Fruit fly (Drosophila melanogaster) whole organism, embryonic: ENCODE measurements around the gene mus302.
A peak's percentile ranks its signal among the peaks of the same experiment; 100 is the strongest.

ENCODE experiments used
- CG10979 ChIP-seq: fragments of 200-800 bp; sonication (Bioruptor generic); optimal IDR thresholded peaks from 2 replicates; lab custom pipeline; 2018; ENCODE audit warnings: missing biosample characterization, mild to moderate bottlenecking, missing genetic modification characterization, moderate library complexity
- CG12299 ChIP-seq: fragments of 200-800 bp; sonication (Bioruptor generic); optimal IDR thresholded peaks from 2 replicates; lab custom pipeline; 2018; ENCODE audit warnings: missing biosample characterization, mild to moderate bottlenecking, missing genetic modification characterization
- CG12391 ChIP-seq: fragments of 200-800 bp; sonication (Bioruptor generic); optimal IDR thresholded peaks from 3 replicates; lab custom pipeline; 2018; ENCODE audit warnings: missing biosample characterization, mild to moderate bottlenecking, missing genetic modification characterization, moderate library complexity
- CG12769 ChIP-seq: fragments of 200-800 bp; sonication (Bioruptor generic); optimal IDR thresholded peaks from 2 replicates; lab custom pipeline; 2019; ENCODE audit warnings: missing biosample characterization, mild to moderate bottlenecking, missing genetic modification characterization, moderate library complexity
- CG13296 ChIP-seq: fragments of 200-800 bp; sonication (Bioruptor generic); optimal IDR thresholded peaks from 3 replicates; lab custom pipeline; 2018; ENCODE audit warnings: missing biosample characterization, mild to moderate bottlenecking, missing genetic modification characterization
- CG13424 ChIP-seq: fragments of 200-800 bp; sonication (Bioruptor generic); optimal IDR thresholded peaks from 2 replicates; lab custom pipeline; 2019; ENCODE audit warnings: missing biosample characterization, mild to moderate bottlenecking, missing genetic modification characterization, moderate library complexity
- CG14050 ChIP-seq: fragments of 200-800 bp; sonication (Bioruptor generic); IDR thresholded peaks from 3 replicates; pipeline ENCODE4 v1.3.6; 2022; ENCODE audit warnings: missing biosample characterization, missing genetic modification characterization
- CG14667 ChIP-seq: fragments of 200-800 bp; sonication (Bioruptor generic); IDR thresholded peaks from 2 replicates; pipeline ENCODE4 v1.3.6; 2022; ENCODE audit warnings: missing biosample characterization, missing genetic modification characterization
- CG14860 ChIP-seq: fragments of 200-800 bp; sonication (Bioruptor generic); IDR thresholded peaks from 3 replicates; pipeline ENCODE4 v1.3.6; 2022; ENCODE audit warnings: missing biosample characterization, missing genetic modification characterization; ENCODE audit not compliant: partially characterized antibody
- CG15514 ChIP-seq: fragments of 200-800 bp; sonication (Bioruptor generic); optimal IDR thresholded peaks from 3 replicates; lab custom pipeline; 2017; ENCODE audit warnings: missing biosample characterization, missing genetic modification characterization, mild to moderate bottlenecking, moderate library complexity, missing genetic modification reagents
- CG17802 ChIP-seq: fragments of 200-800 bp; sonication (Bioruptor generic); optimal IDR thresholded peaks from 2 replicates; lab custom pipeline; 2018; ENCODE audit warnings: missing biosample characterization, mild to moderate bottlenecking, missing genetic modification characterization, moderate library complexity
- CG2120 ChIP-seq: fragments of 200-800 bp; sonication (Bioruptor generic); optimal IDR thresholded peaks from 3 replicates; lab custom pipeline; 2016; ENCODE audit warnings: missing biosample characterization, missing genetic modification characterization
- CG2678 ChIP-seq: fragments of 200-800 bp; sonication (Bioruptor generic); optimal IDR thresholded peaks from 3 replicates; lab custom pipeline; 2019; ENCODE audit warnings: missing biosample characterization, mild to moderate bottlenecking, missing genetic modification characterization, moderate library complexity
- CG2875 ChIP-seq: fragments of 200-800 bp; sonication (Bioruptor generic); optimal IDR thresholded peaks from 2 replicates; lab custom pipeline; 2017; ENCODE audit warnings: missing biosample characterization, mild to moderate bottlenecking, missing genetic modification characterization, missing genetic modification reagents
- CG30431 ChIP-seq: fragments of 200-800 bp; sonication (Bioruptor generic); optimal IDR thresholded peaks from 2 replicates; lab custom pipeline; 2017; ENCODE audit warnings: missing biosample characterization, missing genetic modification characterization
- CG34224 ChIP-seq: fragments of 200-800 bp; sonication (Bioruptor generic); IDR thresholded peaks from 3 replicates; pipeline ENCODE4 v1.3.6; 2022; ENCODE audit warnings: missing biosample characterization, missing genetic modification characterization; ENCODE audit not compliant: partially characterized antibody
- CG34422 ChIP-seq: fragments of 200-800 bp; sonication (Bioruptor generic); IDR thresholded peaks from 3 replicates; pipeline ENCODE4 v1.3.6; 2022; ENCODE audit warnings: missing biosample characterization, missing genetic modification characterization
- CG4282 ChIP-seq: fragments of 200-800 bp; sonication (Bioruptor generic); optimal IDR thresholded peaks from 2 replicates; lab custom pipeline; 2016; ENCODE audit warnings: missing biosample characterization, missing genetic modification characterization
- CG4854 ChIP-seq: fragments of 200-800 bp; sonication (Bioruptor generic); optimal IDR thresholded peaks from 2 replicates; lab custom pipeline; 2016; ENCODE audit warnings: missing biosample characterization, missing genetic modification characterization, inconsistent platforms
- CG6272 ChIP-seq: fragments of 200-800 bp; sonication (Bioruptor generic); IDR thresholded peaks from 2 replicates; pipeline ENCODE4 v1.3.6; 2022; ENCODE audit warnings: missing biosample characterization, missing genetic modification characterization
- CG9727 ChIP-seq: fragments of 200-800 bp; sonication (Bioruptor generic); optimal IDR thresholded peaks from 3 replicates; lab custom pipeline; 2017; ENCODE audit warnings: missing biosample characterization, mild to moderate bottlenecking, missing genetic modification characterization
- CG9817 ChIP-seq: fragments of 200-800 bp; sonication (Bioruptor generic); optimal IDR thresholded peaks from 2 replicates; lab custom pipeline; 2018; ENCODE audit warnings: missing biosample characterization, mild to moderate bottlenecking, missing genetic modification characterization, moderate library complexity
- HHEX ChIP-seq: fragments of 200-800 bp; sonication (Bioruptor generic); optimal IDR thresholded peaks from 3 replicates; lab custom pipeline; 2017; ENCODE audit warnings: missing biosample characterization, mild to moderate bottlenecking, missing genetic modification characterization, missing genetic modification reagents
- Lhr ChIP-seq: fragments of 200-800 bp; sonication (Bioruptor generic); optimal IDR thresholded peaks from 3 replicates; lab custom pipeline; 2017; ENCODE audit warnings: mild to moderate bottlenecking, missing biosample characterization, missing genetic modification reagents, missing genetic modification characterization
- NK7.1 ChIP-seq: fragments of 200-800 bp; sonication (Bioruptor generic); optimal IDR thresholded peaks from 3 replicates; lab custom pipeline; 2016; ENCODE audit warnings: missing biosample characterization, missing genetic modification characterization
- Optix ChIP-seq: fragments of 200-800 bp; sonication (Bioruptor generic); IDR thresholded peaks from 3 replicates; pipeline ENCODE4 v1.3.6; 2022; ENCODE audit warnings: missing biosample characterization, missing genetic modification characterization
- PHDP ChIP-seq: fragments of 200-800 bp; sonication (Bioruptor generic); optimal IDR thresholded peaks from 3 replicates; lab custom pipeline; 2018; ENCODE audit warnings: missing biosample characterization, mild to moderate bottlenecking, missing genetic modification characterization, moderate library complexity
- Sox102F ChIP-seq: fragments of 200-800 bp; sonication (Bioruptor generic); optimal IDR thresholded peaks from 2 replicates; lab custom pipeline; 2018; ENCODE audit warnings: missing biosample characterization, mild to moderate bottlenecking, missing genetic modification characterization, moderate library complexity
- btn ChIP-seq: fragments of 200-800 bp; sonication (Bioruptor generic); optimal IDR thresholded peaks from 2 replicates; lab custom pipeline; 2016; ENCODE audit warnings: missing biosample characterization, missing genetic modification characterization
- crc ChIP-seq: fragments of 200-800 bp; sonication (Bioruptor generic); optimal IDR thresholded peaks from 2 replicates; lab custom pipeline; 2016; ENCODE audit warnings: missing biosample characterization, missing genetic modification characterization
- crol ChIP-seq: fragments of 200-800 bp; sonication (Bioruptor generic); IDR thresholded peaks from 2 replicates; pipeline ENCODE4 v1.3.6; 2022; ENCODE audit warnings: missing biosample characterization, missing genetic modification characterization
- disco-r ChIP-seq: fragments of 200-800 bp; sonication (Bioruptor generic); optimal IDR thresholded peaks from 2 replicates; lab custom pipeline; 2016; ENCODE audit warnings: missing biosample characterization, missing genetic modification characterization
- dpn ChIP-seq, 2 experiments: fragments of 200-800 bp; sonication (Bioruptor generic); optimal IDR thresholded peaks; 3 replicates each; lab custom pipeline; 2016; ENCODE audit warnings: missing biosample characterization in 2 of 2, missing genetic modification characterization in 2 of 2
- fd64A ChIP-seq: fragments of 200-800 bp; sonication (Bioruptor generic); optimal IDR thresholded peaks from 3 replicates; lab custom pipeline; 2018; ENCODE audit warnings: missing biosample characterization, mild to moderate bottlenecking, missing genetic modification characterization
- fru ChIP-seq: fragments of >200 bp; optimal IDR thresholded peaks from 2 replicates; lab custom pipeline; 2017
- gcm ChIP-seq: fragments of 200-800 bp; sonication (Bioruptor generic); optimal IDR thresholded peaks from 2 replicates; lab custom pipeline; 2019; ENCODE audit warnings: missing biosample characterization, mild to moderate bottlenecking, missing genetic modification characterization, moderate library complexity
- lmd ChIP-seq: fragments of 200-800 bp; sonication (Bioruptor generic); IDR thresholded peaks from 2 replicates; pipeline ENCODE4 v1.3.6; 2022; ENCODE audit warnings: missing biosample characterization, missing genetic modification characterization
- mirr ChIP-seq: fragments of 200-800 bp; sonication (Bioruptor generic); optimal IDR thresholded peaks from 3 replicates; lab custom pipeline; 2018; ENCODE audit warnings: missing biosample characterization, mild to moderate bottlenecking, missing genetic modification characterization
- nerfin-1 ChIP-seq: fragments of 200-800 bp; sonication (Bioruptor generic); optimal IDR thresholded peaks from 3 replicates; lab custom pipeline; 2019; ENCODE audit warnings: missing biosample characterization, mild to moderate bottlenecking, missing genetic modification characterization, moderate library complexity
- otp ChIP-seq: fragments of 200-800 bp; sonication (Bioruptor generic); IDR thresholded peaks from 3 replicates; pipeline ENCODE4, ENCODE4 v1.3.6; 2022; ENCODE audit warnings: missing biosample characterization, missing genetic modification characterization
- pan ChIP-seq, 4 experiments: fragments of >200 bp in 3 of 4; fragments of 200-800 bp in 1 of 4; sonication (Bioruptor generic) in 1 of 4; optimal IDR thresholded peaks in 3 of 4; IDR thresholded peaks in 1 of 4; 2 replicates each; pipeline versions ENCODE4 v1.3.6 to Lab custom; 2017 to 2022; ENCODE audit warnings: missing biosample characterization in 2 of 4, missing genetic modification characterization in 2 of 4, mixed read lengths in 1 of 4
- pho ChIP-seq: fragments of 200-800 bp; sonication (Bioruptor generic); optimal IDR thresholded peaks from 2 replicates; lab custom pipeline; 2016; ENCODE audit warnings: missing biosample characterization, missing genetic modification characterization
- pnt ChIP-seq: fragments of 200-800 bp; sonication (Bioruptor generic); optimal IDR thresholded peaks from 3 replicates; lab custom pipeline; 2016; ENCODE audit warnings: missing biosample characterization, missing genetic modification characterization
- prd ChIP-seq, 3 experiments: fragments of >200 bp in 2 of 3; fragments of 200-800 bp in 1 of 3; sonication (Bioruptor generic) in 1 of 3; optimal IDR thresholded peaks in 2 of 3; IDR thresholded peaks in 1 of 3; 2 replicates in 2 of 3; 3 replicates in 1 of 3; pipeline versions ENCODE4 v1.3.6 to Lab custom; 2017 to 2022; ENCODE audit warnings: missing biosample characterization in 1 of 3, missing genetic modification characterization in 1 of 3
- rib ChIP-seq: fragments of 200-800 bp; sonication (Bioruptor generic); IDR thresholded peaks from 2 replicates; pipeline ENCODE4 v1.3.6; 2022; ENCODE audit warnings: missing biosample characterization, missing genetic modification characterization
- row ChIP-seq: fragments of 200-800 bp; sonication (Bioruptor generic); IDR thresholded peaks from 3 replicates; pipeline ENCODE4 v1.3.6; 2022; ENCODE audit warnings: missing biosample characterization, missing genetic modification characterization
- sima ChIP-seq: fragments of 200-800 bp; sonication (Bioruptor generic); optimal IDR thresholded peaks from 2 replicates; lab custom pipeline; 2016; ENCODE audit warnings: missing biosample characterization, missing genetic modification characterization
- tll ChIP-seq, 2 experiments: fragments of 200-800 bp in 1 of 2; fragments of >200 bp in 1 of 2; sonication (Bioruptor generic) in 1 of 2; optimal IDR thresholded peaks; 2 replicates each; lab custom pipeline; 2017 to 2019; ENCODE audit warnings: missing biosample characterization in 2 of 2, missing genetic modification characterization in 2 of 2, mild to moderate bottlenecking in 1 of 2, moderate library complexity in 1 of 2
- vvl ChIP-seq: fragments of 200-800 bp; sonication (Bioruptor generic); IDR thresholded peaks from 2 replicates; pipeline ENCODE4 v1.3.6; 2022; ENCODE audit warnings: missing biosample characterization, missing genetic modification characterization

Gene mus302

dm6 chr3L:16779704-16780173 is at the start of gene mus302, which contains the start of gene CG9705 (continued):
- no peak for TF ChIP-seq NK7.1 (GFP tag; lab: Kevin White, UChicago)
- TF ChIP-seq CG6272, result 0 out of 2 replicates have a peak, but pooled peaks have one; percentile 18
- peak in 1 of 2 experiments; percentile 40 for TF ChIP-seq tll (GFP tag; optimal IDR thresholded peaks at IDR 0.05; lab: Kevin White, UChicago)
- TF ChIP-seq PHDP, result peak; percentile 32
- no peak for TF ChIP-seq btn
- TF ChIP-seq gcm (GFP tag; lab: Kevin White, UChicago), result peak; percentile 19
- peak; percentile 87 for TF ChIP-seq row (GFP tag; lab: Robert Waterston, UW)
- TF ChIP-seq CG14050 (GFP tag; lab: Robert Waterston, UW), result no peak
- TF ChIP-seq vvl, result peak; percentile 55; the same call in 1 of the 2 replicates
- no peak for TF ChIP-seq mirr (GFP tag; lab: Kevin White, UChicago)
- no peak for TF ChIP-seq CG12769
- no peak for TF ChIP-seq pho
- TF ChIP-seq CG9727, result peak; percentile 44
- TF ChIP-seq CG17802 (tag; lab: Kevin White, UChicago), result peak; percentile 33
- no peak for TF ChIP-seq crc (GFP tag; lab: Kevin White, UChicago)
- no peak for TF ChIP-seq HHEX (GFP tag; lab: Kevin White, UChicago)
- TF ChIP-seq disco-r (GFP tag; lab: Kevin White, UChicago), result no peak
- TF ChIP-seq nerfin-1 (tag; lab: Kevin White, UChicago), result peak; percentile 17
- no peak for TF ChIP-seq crol (GFP tag; lab: Robert Waterston, UW)
- TF ChIP-seq CG12299 (tag; lab: Kevin White, UChicago), result no peak
- TF ChIP-seq Sox102F (GFP tag; lab: Kevin White, UChicago), result no peak
- no peak for TF ChIP-seq sima (GFP tag; lab: Kevin White, UChicago)
- peak; percentile 55 for TF ChIP-seq CG2120 (GFP tag; lab: Kevin White, UChicago)
- TF ChIP-seq pan (optimal IDR thresholded peaks at IDR 0.05; lab: Kevin White, UChicago), result no peak
- TF ChIP-seq pan (GFP tag; optimal IDR thresholded peaks at IDR 0.05 in 1 of 2, IDR thresholded peaks at IDR 0.05 in 1 of 2), result no peak
- TF ChIP-seq CG14667 (GFP tag; lab: Robert Waterston, UW), result peak; percentile 38; the same call in 1 of the 2 replicates
- peak; percentile 11 for TF ChIP-seq CG4854 (GFP tag; lab: Kevin White, UChicago)
- peak; percentile 26; the same call in 1 of the 2 replicates for TF ChIP-seq lmd (GFP tag; lab: Robert Waterston, UW)
- TF ChIP-seq fd64A (GFP tag; lab: Kevin White, UChicago), result no peak
- no peak for TF ChIP-seq CG30431
- TF ChIP-seq pnt (GFP tag; lab: Kevin White, UChicago), result no peak
- peak; percentile 81 for TF ChIP-seq CG12391 (tag; lab: Kevin White, UChicago)
- TF ChIP-seq otp (GFP tag; lab: Robert Waterston, UW), result no peak
- TF ChIP-seq CG13296 (GFP tag; lab: Kevin White, UChicago), result peak; percentile 30
- peak; percentile 69 for TF ChIP-seq CG2678
- no peak for TF ChIP-seq Optix (GFP tag; lab: Robert Waterston, UW)
- peak; percentile 61 for TF ChIP-seq CG14860 (GFP tag; lab: Robert Waterston, UW)
- TF ChIP-seq CG9817 (tag; lab: Kevin White, UChicago), result peak; percentile 56
- TF ChIP-seq CG2875 (GFP tag; lab: Kevin White, UChicago), result no peak
- peak; percentile 62 for TF ChIP-seq CG13424 (tag; lab: Kevin White, UChicago)
- peak; percentile 33 for TF ChIP-seq CG10979
- peak; percentile 29; the same call in 1 of the 3 replicates for TF ChIP-seq CG34224 (GFP tag; lab: Robert Waterston, UW)
- no peak for TF ChIP-seq CG4282 (GFP tag; lab: Kevin White, UChicago)
- no peak for TF ChIP-seq rib (GFP tag; lab: Robert Waterston, UW)
- TF ChIP-seq CG34422, result no peak
- peak; percentile 61 for TF ChIP-seq Lhr (GFP tag; lab: Kevin White, UChicago)
- TF ChIP-seq dpn (GFP tag; optimal IDR thresholded peaks at IDR 0.05; lab: Kevin White, UChicago), result peak; percentile 8 to 56
- TF ChIP-seq prd (optimal IDR thresholded peaks at IDR 0.05; lab: Kevin White, UChicago), result no peak
- TF ChIP-seq prd (GFP tag; IDR thresholded peaks at IDR 0.05; lab: Robert Waterston, UW), result peak; percentile 71
- TF ChIP-seq fru (lab: Kevin White, UChicago), result no peak
- TF ChIP-seq CG15514 (GFP tag; lab: Kevin White, UChicago), result no peak
